Worm (Caenorhabditis elegans) whole organism, young adult: ENCODE data around the gene F47C12.8.

Experiments used
- B0261.1 ChIP-seq: sonication (generic microtip); optimal IDR thresholded peaks from 2 replicates; lab custom pipeline; 2016; ENCODE audit warnings: mild to moderate bottlenecking, missing genetic modification characterization, moderate library complexity, missing compliant biosample characterization
- D2030.7 ChIP-seq: fragments of 200-800 bp; sonication (Bioruptor generic); IDR thresholded peaks from 2 replicates; pipeline ENCODE4 v1.3.6; 2022; ENCODE audit warnings: missing genetic modification reagents, missing genetic modification characterization, missing compliant biosample characterization
- F10E7.11 ChIP-seq: sonication (generic microtip); optimal IDR thresholded peaks from 2 replicates; lab custom pipeline; 2017; ENCODE audit warnings: mild to moderate bottlenecking, missing genetic modification characterization, moderate library complexity, missing compliant biosample characterization
- F22D6.2 ChIP-seq: sonication (generic microtip); optimal IDR thresholded peaks from 2 replicates; lab custom pipeline; 2016; ENCODE audit warnings: mild to moderate bottlenecking, missing genetic modification characterization, missing compliant biosample characterization
- F37B4.10 ChIP-seq: fragments of 200-800 bp; sonication (Bioruptor generic); IDR thresholded peaks from 2 replicates; pipeline ENCODE4 v1.3.6; 2022; ENCODE audit warnings: missing genetic modification characterization, missing compliant biosample characterization
- F57A8.1 ChIP-seq: fragments of 200-800 bp; sonication (Bioruptor generic); optimal IDR thresholded peaks from 2 replicates; lab custom pipeline; 2018; ENCODE audit warnings: mild to moderate bottlenecking, missing genetic modification characterization, moderate library complexity, missing compliant biosample characterization
- T26A5.8 ChIP-seq: sonication (generic microtip); optimal IDR thresholded peaks from 2 replicates; lab custom pipeline; 2016; ENCODE audit warnings: missing genetic modification characterization, missing compliant biosample characterization
- Y53F4B.3 ChIP-seq: fragments of 200-800 bp; sonication (Bioruptor generic); IDR thresholded peaks from 2 replicates; pipeline ENCODE4 v1.3.6; 2022; ENCODE audit warnings: missing genetic modification reagents, missing genetic modification characterization, missing compliant biosample characterization
- Y56A3A.18 ChIP-seq: fragments of 200-800 bp; sonication (Bioruptor generic); IDR thresholded peaks from 2 replicates; pipeline ENCODE4 v1.3.6; 2022; ENCODE audit warnings: missing genetic modification reagents, missing genetic modification characterization, missing compliant biosample characterization
- Y95B8A.8 ChIP-seq: fragments of 200-800 bp; sonication (Bioruptor generic); IDR thresholded peaks from 2 replicates; pipeline ENCODE4 v1.3.6; 2022; ENCODE audit warnings: missing genetic modification reagents, missing genetic modification characterization, missing compliant biosample characterization
- ama-1 ChIP-seq, 3 experiments: fragments of 150-350 bp in 1 of 3; sonication (generic microtip) in 2 of 3; optimal IDR thresholded peaks; 2 replicates each; lab custom pipeline; 2014 to 2018; ENCODE audit warnings: missing biosample characterization in 2 of 3, missing genetic modification characterization in 2 of 3, missing genetic modification reagents in 2 of 3
- atf-7 ChIP-seq: sonication (generic microtip); optimal IDR thresholded peaks from 2 replicates; lab custom pipeline; 2017; ENCODE audit warnings: mild to moderate bottlenecking, missing genetic modification characterization, missing compliant biosample characterization
- attf-3 ChIP-seq: fragments of 200-800 bp; sonication (Bioruptor generic); conservative IDR thresholded peaks from 2 replicates; pipeline ENCODE4 v1.3.6; 2022; ENCODE audit warnings: missing genetic modification reagents, missing genetic modification characterization, missing compliant biosample characterization
- attf-5 ChIP-seq: fragments of 200-800 bp; sonication (Bioruptor generic); optimal IDR thresholded peaks from 2 replicates; lab custom pipeline; 2018; ENCODE audit warnings: mild to moderate bottlenecking, missing genetic modification characterization, missing compliant biosample characterization
- attf-6 ChIP-seq: fragments of 200-800 bp; sonication (Bioruptor generic); IDR thresholded peaks from 2 replicates; pipeline ENCODE4 v1.3.6; 2022; ENCODE audit warnings: missing genetic modification reagents, missing genetic modification characterization, missing compliant biosample characterization
- ccch-3 ChIP-seq: fragments of 200-800 bp; sonication (Bioruptor generic); optimal IDR thresholded peaks from 2 replicates; lab custom pipeline; 2018; ENCODE audit warnings: mild to moderate bottlenecking, missing genetic modification characterization, missing compliant biosample characterization
- cebp-2 ChIP-seq: fragments of 200-800 bp; sonication (Bioruptor generic); IDR thresholded peaks from 2 replicates; pipeline ENCODE4 v1.3.6; 2022; ENCODE audit warnings: missing genetic modification characterization, missing compliant biosample characterization
- ceh-100 ChIP-seq: fragments of 200-800 bp; sonication (Bioruptor generic); IDR thresholded peaks from 2 replicates; pipeline ENCODE4 v1.3.6; 2022; ENCODE audit warnings: missing genetic modification reagents, missing genetic modification characterization, missing compliant biosample characterization
- ceh-40 ChIP-seq: fragments of 200-800 bp; sonication (Bioruptor generic); IDR thresholded peaks from 2 replicates; pipeline ENCODE4 v1.3.6; 2022; ENCODE audit warnings: missing genetic modification characterization, missing compliant biosample characterization
- die-1 ChIP-seq: sonication (generic microtip); optimal IDR thresholded peaks from 2 replicates; lab custom pipeline; 2016; ENCODE audit warnings: missing genotype, mild to moderate bottlenecking, missing genetic modification characterization, missing compliant biosample characterization
- dox-1 ChIP-seq: fragments of 200-800 bp; sonication (Bioruptor generic); IDR thresholded peaks from 2 replicates; pipeline ENCODE4 v1.3.6; 2022; ENCODE audit warnings: missing genetic modification reagents, missing genetic modification characterization, missing compliant biosample characterization
- dpl-1 ChIP-seq: fragments of 150-350 bp; optimal IDR thresholded peaks from 2 replicates; lab custom pipeline; 2014; ENCODE audit warnings: missing biosample characterization, missing genetic modification reagents, missing genetic modification characterization
- egrh-3 ChIP-seq: fragments of 200-800 bp; sonication (Bioruptor generic); IDR thresholded peaks from 2 replicates; pipeline ENCODE4 v1.3.6; 2022; ENCODE audit warnings: missing genetic modification reagents, missing genetic modification characterization, missing compliant biosample characterization
- ets-4 ChIP-seq: fragments of 200-800 bp; sonication (Bioruptor generic); optimal IDR thresholded peaks from 2 replicates; lab custom pipeline; 2018; ENCODE audit warnings: mild to moderate bottlenecking, missing genetic modification characterization, missing compliant biosample characterization
- gei-17 ChIP-seq: fragments of 200-800 bp; sonication (Bioruptor generic); optimal IDR thresholded peaks from 2 replicates; lab custom pipeline; 2018; ENCODE audit warnings: mild to moderate bottlenecking, missing genetic modification characterization, missing compliant biosample characterization
- him-1 ChIP-seq: sonication (generic microtip); optimal IDR thresholded peaks from 2 replicates; lab custom pipeline; 2016; ENCODE audit warnings: missing genotype, missing genetic modification reagents, missing genetic modification characterization, missing compliant biosample characterization
- hmg-1.2 ChIP-seq: fragments of 200-800 bp; sonication (Bioruptor generic); IDR thresholded peaks from 2 replicates; pipeline ENCODE4 v1.3.6; 2022; ENCODE audit warnings: missing genetic modification reagents, missing genetic modification characterization, missing compliant biosample characterization
- lag-1 ChIP-seq: fragments of 200-800 bp; sonication (Bioruptor generic); IDR thresholded peaks from 2 replicates; pipeline ENCODE4 v1.3.6; 2022; ENCODE audit warnings: missing genetic modification reagents, missing genetic modification characterization, missing compliant biosample characterization
- lin-40 ChIP-seq: sonication (generic microtip); optimal IDR thresholded peaks from 2 replicates; lab custom pipeline; 2016; ENCODE audit warnings: missing genetic modification characterization, mild to moderate bottlenecking, missing compliant biosample characterization, missing genotype, missing genetic modification reagents
- lin-54 ChIP-seq: fragments of 200-800 bp; sonication (Bioruptor generic); optimal IDR thresholded peaks from 2 replicates; lab custom pipeline; 2018; ENCODE audit warnings: mild to moderate bottlenecking, missing genetic modification characterization, missing compliant biosample characterization
- madf-10 ChIP-seq: sonication (generic microtip); optimal IDR thresholded peaks from 2 replicates; lab custom pipeline; 2016; ENCODE audit warnings: mild to moderate bottlenecking, missing genetic modification characterization, missing compliant biosample characterization
- mel-28 ChIP-seq: sonication (generic microtip); optimal IDR thresholded peaks from 2 replicates; lab custom pipeline; 2016; ENCODE audit warnings: borderline replicate concordance, mild to moderate bottlenecking, missing genetic modification characterization, missing compliant biosample characterization
- mxl-1 ChIP-seq: sonication (generic microtip); optimal IDR thresholded peaks from 2 replicates; lab custom pipeline; 2016; ENCODE audit warnings: missing genetic modification characterization, missing compliant biosample characterization
- nfya-1 ChIP-seq: sonication (generic microtip); optimal IDR thresholded peaks from 2 replicates; lab custom pipeline; 2017; ENCODE audit warnings: antibody characterized with exemption, missing compliant biosample characterization, missing genetic modification characterization, borderline replicate concordance; ENCODE audit not compliant: insufficient read depth
- nhr-120 ChIP-seq: fragments of 200-800 bp; sonication (Bioruptor generic); IDR thresholded peaks from 2 replicates; pipeline ENCODE4 v1.3.6; 2022; ENCODE audit warnings: missing genetic modification characterization, missing compliant biosample characterization
- nhr-80 ChIP-seq: sonication (generic microtip); optimal IDR thresholded peaks from 2 replicates; lab custom pipeline; 2016; ENCODE audit warnings: missing genetic modification characterization, missing compliant biosample characterization
- nhr-90 ChIP-seq: sonication (generic microtip); optimal IDR thresholded peaks from 2 replicates; lab custom pipeline; 2016; ENCODE audit warnings: missing genotype, mild to moderate bottlenecking, missing genetic modification characterization, missing compliant biosample characterization
- pbrm-1 ChIP-seq: fragments of 200-800 bp; sonication (Bioruptor generic); IDR thresholded peaks from 2 replicates; pipeline ENCODE4 v1.3.6; 2022; ENCODE audit warnings: missing genetic modification reagents, missing genetic modification characterization, missing compliant biosample characterization
- pha-4 ChIP-seq: fragments of 150-350 bp; sonication (generic microtip); optimal IDR thresholded peaks from 2 replicates; lab custom pipeline; 2014; ENCODE audit warnings: missing biosample characterization, missing genetic modification reagents, missing genetic modification characterization
- sea-2 ChIP-seq: fragments of 200-800 bp; sonication (Bioruptor generic); IDR thresholded peaks from 2 replicates; pipeline ENCODE4 v1.3.6; 2022; ENCODE audit warnings: missing genetic modification characterization, missing compliant biosample characterization
- snpc-3.4 ChIP-seq: sonication (generic microtip); optimal IDR thresholded peaks from 2 replicates; lab custom pipeline; 2017; ENCODE audit warnings: missing genetic modification characterization, mild to moderate bottlenecking, missing compliant biosample characterization, antibody characterized with exemption, moderate library complexity, missing genotype, missing genetic modification reagents
- somi-1 ChIP-seq: fragments of 200-800 bp; sonication (Bioruptor generic); optimal IDR thresholded peaks from 2 replicates; lab custom pipeline; 2018; ENCODE audit warnings: mild to moderate bottlenecking, missing genetic modification characterization, missing compliant biosample characterization
- sptf-2 ChIP-seq: fragments of 200-800 bp; sonication (Bioruptor generic); optimal IDR thresholded peaks from 2 replicates; lab custom pipeline; 2018; ENCODE audit warnings: mild to moderate bottlenecking, missing genetic modification characterization, missing compliant biosample characterization
- tbp1 ChIP-seq: fragments of 200-800 bp; sonication (Bioruptor generic); optimal IDR thresholded peaks from 2 replicates; lab custom pipeline; 2018; ENCODE audit warnings: mild to moderate bottlenecking, missing genetic modification characterization, missing compliant biosample characterization
- tlf-1 ChIP-seq: fragments of 200-800 bp; sonication (Bioruptor generic); optimal IDR thresholded peaks from 2 replicates; lab custom pipeline; 2018; ENCODE audit warnings: mild to moderate bottlenecking, missing genetic modification characterization, missing compliant biosample characterization
- unc-130 ChIP-seq: sonication (generic microtip); optimal IDR thresholded peaks from 2 replicates; lab custom pipeline; 2016; ENCODE audit warnings: missing genetic modification reagents, missing genetic modification characterization, missing compliant biosample characterization
- zfh-2 ChIP-seq: fragments of 200-800 bp; sonication (Bioruptor generic); conservative IDR thresholded peaks from 2 replicates; pipeline ENCODE4 v1.3.6; 2022; ENCODE audit warnings: missing genetic modification reagents, missing genetic modification characterization, missing compliant biosample characterization
- ztf-28 ChIP-seq: fragments of 200-800 bp; sonication (Bioruptor generic); IDR thresholded peaks from 2 replicates; pipeline ENCODE4 v1.3.6; 2022; ENCODE audit warnings: missing genetic modification reagents, missing genetic modification characterization, missing compliant biosample characterization

F47C12.8 gene

DNA sequence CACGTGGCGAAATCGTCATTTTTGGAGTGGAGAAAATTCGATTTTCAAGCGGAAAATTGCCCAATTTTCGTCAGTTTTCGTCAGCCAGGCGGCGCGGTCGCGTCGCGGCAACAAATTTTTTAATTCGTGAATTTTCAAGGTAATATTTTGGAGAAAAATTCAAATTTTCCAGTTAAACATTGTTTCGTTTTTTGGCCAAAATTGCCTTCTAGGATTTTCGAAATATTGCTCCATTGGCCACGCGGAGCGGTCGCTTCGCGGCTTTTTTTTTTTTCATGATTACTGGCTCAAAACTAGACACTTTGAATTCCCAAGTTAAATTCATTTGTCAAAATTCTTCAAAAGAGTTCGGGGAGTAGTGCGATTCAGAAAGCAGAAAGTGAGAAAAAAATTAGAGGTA lies 49.2 kb upstream of the F47C12.8 start (continued):
- TF ChIP-seq ets-4 (GFP tag; lab: Kevin White, UChicago) (no peak), ceh-100 (GFP tag; lab: Robert Waterston, UW) (0 out of 2 replicates have a peak, but pooled peaks have one; percentile 41), lin-54 (peak; percentile 55), F22D6.2 (tag; lab: Kevin White, UChicago) (no peak), lin-40 (no peak), F10E7.11 (tag; lab: Kevin White, UChicago) (no peak), madf-10 (tag; lab: Kevin White, UChicago) (no peak), mel-28 (tag; lab: Kevin White, UChicago) (no peak), tbp1 (GFP tag; lab: Kevin White, UChicago) (peak; percentile 33), nhr-80 (tag; lab: Kevin White, UChicago) (no peak), tlf-1 (GFP tag; lab: Kevin White, UChicago) (peak; percentile 52), sptf-2 (GFP tag; lab: Kevin White, UChicago) (no peak), attf-6 (peak; percentile 74), Y53F4B.3 (GFP tag; lab: Robert Waterston, UW) (no peak), Y56A3A.18 (GFP tag; lab: Robert Waterston, UW) (no peak), dpl-1 (GFP tag; lab: Kevin White, UChicago) (no peak), nfya-1 (tag; lab: Kevin White, UChicago) (no peak), pbrm-1 (GFP tag; lab: Robert Waterston, UW) (peak; percentile 56), lag-1 (no peak), attf-3 (GFP tag; lab: Robert Waterston, UW) (no peak), cebp-2 (GFP tag; lab: Robert Waterston, UW) (no peak), dox-1 (GFP tag; lab: Robert Waterston, UW) (no peak), Y95B8A.8 (GFP tag; lab: Robert Waterston, UW) (peak; percentile 58; the same call in 1 of the 2 replicates), sea-2 (GFP tag; lab: Robert Waterston, UW) (no peak), atf-7 (tag; lab: Kevin White, UChicago) (no peak), egrh-3 (GFP tag; lab: Robert Waterston, UW) (no peak), F37B4.10 (no peak), him-1 (tag; lab: Kevin White, UChicago) (peak; percentile 57), ceh-40 (GFP tag; lab: Robert Waterston, UW) (no peak), D2030.7 (GFP tag; lab: Robert Waterston, UW) (peak; percentile 38; the same call in 1 of the 2 replicates), F57A8.1 (GFP tag; lab: Kevin White, UChicago) (no peak), B0261.1 (tag; lab: Kevin White, UChicago) (no peak), nhr-90 (tag; lab: Kevin White, UChicago) (peak; percentile 30), T26A5.8 (no peak), snpc-3.4 (tag; lab: Kevin White, UChicago) (peak; percentile 49), nhr-120 (GFP tag; lab: Robert Waterston, UW) (no peak), pha-4 (tag; lab: Kevin White, UChicago) (no peak)

DNA sequence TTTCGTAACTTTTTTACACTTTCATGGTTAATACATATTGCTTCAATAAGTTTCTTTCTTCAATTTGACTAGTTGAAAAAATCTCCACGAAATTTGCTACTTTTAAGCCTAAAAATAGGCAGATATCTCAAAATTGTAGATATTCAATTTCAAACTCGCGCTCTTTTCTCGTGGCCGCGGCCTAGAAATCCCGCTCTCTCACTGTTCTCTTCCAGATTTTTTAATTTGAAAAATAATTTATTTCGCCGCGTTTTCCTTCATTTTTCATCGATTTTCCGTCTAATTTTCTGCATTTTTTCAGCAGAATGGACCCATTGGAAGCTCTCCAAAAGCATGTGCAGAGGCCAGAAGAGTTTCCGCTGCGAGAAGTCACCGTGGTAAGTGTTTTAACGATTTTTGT lies 43.9 kb upstream of the F47C12.8 start, which contains the start of gene cdc-73:
TSS of gene cdc-73 (plus strand) at position 302 of the 400 bp plus-strand sequence.
- TF ChIP-seq unc-130 (GFP tag; lab: Kevin White, UChicago) (peak; percentile 29), F57A8.1 (GFP tag; lab: Kevin White, UChicago) (no peak), dpl-1 (GFP tag; lab: Kevin White, UChicago) (peak; percentile 75), mxl-1 (tag; lab: Kevin White, UChicago) (no peak), die-1 (no peak), attf-5 (GFP tag; lab: Kevin White, UChicago) (peak; percentile 6), hmg-1.2 (GFP tag; lab: Robert Waterston, UW) (no peak), ccch-3 (GFP tag; lab: Kevin White, UChicago) (no peak), ztf-28 (peak; percentile 70; the same call in 1 of the 2 replicates), zfh-2 (no peak), somi-1 (GFP tag; lab: Kevin White, UChicago) (no peak), ama-1 (optimal IDR thresholded peaks at IDR 0.05; lab: Kevin White, UChicago) (no peak), ama-1 (GFP tag; optimal IDR thresholded peaks at IDR 0.05; lab: Kevin White, UChicago) (no peak), gei-17 (no peak), egrh-3 (GFP tag; lab: Robert Waterston, UW) (no peak), pbrm-1 (GFP tag; lab: Robert Waterston, UW) (no peak), nhr-90 (tag; lab: Kevin White, UChicago) (no peak), lin-54 (peak; percentile 91), tbp1 (GFP tag; lab: Kevin White, UChicago) (no peak), lag-1 (no peak)
